Fruit fly (Drosophila melanogaster) Kc167 (cell line): ENCODE results near the gene CG17344.

Experiments used
- Myc ChIP-seq: fragments of >200 bp; optimal IDR thresholded peaks from 2 replicates; lab custom pipeline; 2017; ENCODE audit warnings: missing external identifiers
- Sin3A ChIP-seq: fragments of >200 bp; optimal IDR thresholded peaks from 2 replicates; lab custom pipeline; 2018; ENCODE audit warnings: missing external identifiers
- h ChIP-seq: fragments of >200 bp; optimal IDR thresholded peaks from 3 replicates; lab custom pipeline; 2018; ENCODE audit warnings: missing external identifiers
- psq ChIP-seq: fragments of >200 bp; optimal IDR thresholded peaks from 2 replicates; lab custom pipeline; 2017; ENCODE audit warnings: missing external identifiers
- ttk ChIP-seq: sonication (Bioruptor generic); optimal IDR thresholded peaks from 2 replicates; lab custom pipeline; 2017; ENCODE audit warnings: missing external identifiers

dm6 chr2L:19114183-19114776 lies 12.4 kb downstream of the CG17344 start, which contains the start of gene CG10561:
- TF ChIP-seq Sin3A (no peak), psq (lab: Kevin White, UChicago) (no peak), h (lab: Kevin White, UChicago) (no peak), ttk (no peak), Myc (lab: Kevin White, UChicago) (no peak)
